Worm (Caenorhabditis elegans) whole organism, L2 larva: ENCODE measurements around the gene srr-4.
A peak's percentile ranks its signal among the peaks of the same experiment; 100 is the strongest.
"Not testable (repeated sequence)": the region's sequence is repeated elsewhere in the genome, so short reads cannot be mapped to it uniquely, and the experiment has no call there.

Experiments
- C34F6.9 ChIP-seq: fragments of 150-350 bp; optimal IDR thresholded peaks from 2 replicates; lab custom pipeline; 2014; ENCODE audit warnings: missing biosample characterization, missing genetic modification characterization
- F13H6.1 ChIP-seq: sonication (generic microtip); optimal IDR thresholded peaks from 2 replicates; lab custom pipeline; 2016; ENCODE audit warnings: missing genetic modification characterization, missing compliant biosample characterization
- R02D3.7 ChIP-seq: fragments of 150-350 bp; optimal IDR thresholded peaks from 2 replicates; lab custom pipeline; 2014; ENCODE audit warnings: missing biosample characterization, missing genetic modification characterization
- Y55F3AM.14 ChIP-seq: fragments of 200-800 bp; sonication (Bioruptor generic); optimal IDR thresholded peaks from 2 replicates; lab custom pipeline; 2018; ENCODE audit warnings: mild to moderate bottlenecking, missing genetic modification characterization, missing compliant biosample characterization
- ZK546.5 ChIP-seq: sonication (generic microtip); optimal IDR thresholded peaks from 2 replicates; lab custom pipeline; 2017; ENCODE audit warnings: missing biosample characterization, missing genetic modification characterization
- alr-1 ChIP-seq: fragments of 150-350 bp; optimal IDR thresholded peaks from 2 replicates; lab custom pipeline; 2014; ENCODE audit warnings: missing biosample characterization, missing genetic modification characterization
- aly-2 ChIP-seq: fragments of 150-350 bp; optimal IDR thresholded peaks from 2 replicates; lab custom pipeline; 2014; ENCODE audit warnings: missing biosample characterization, missing genetic modification characterization
- ama-1 ChIP-seq: fragments of 150-350 bp; optimal IDR thresholded peaks from 2 replicates; lab custom pipeline; 2018; ENCODE audit warnings: inconsistent platforms
- blmp-1 ChIP-seq: sonication (generic microtip); optimal IDR thresholded peaks from 2 replicates; lab custom pipeline; 2017; ENCODE audit warnings: missing genetic modification characterization, mild to moderate bottlenecking, missing compliant biosample characterization, antibody characterized with exemption, moderate library complexity; ENCODE audit not compliant: insufficient read depth
- ceh-16 ChIP-seq: fragments of 150-350 bp; optimal IDR thresholded peaks from 2 replicates; lab custom pipeline; 2014; ENCODE audit warnings: missing biosample characterization, missing genetic modification characterization
- ceh-82 ChIP-seq: fragments of 150-350 bp; optimal IDR thresholded peaks from 2 replicates; lab custom pipeline; 2014; ENCODE audit warnings: missing biosample characterization, missing genetic modification characterization
- crh-2 ChIP-seq: sonication (generic microtip); optimal IDR thresholded peaks from 2 replicates; lab custom pipeline; 2017; ENCODE audit warnings: missing biosample characterization, missing genetic modification characterization
- dmd-4 ChIP-seq: sonication (generic microtip); optimal IDR thresholded peaks from 2 replicates; lab custom pipeline; 2017; ENCODE audit warnings: missing biosample characterization, missing genetic modification characterization
- egl-27 ChIP-seq: sonication (generic microtip); optimal IDR thresholded peaks from 3 replicates; lab custom pipeline; 2017; ENCODE audit warnings: missing biosample characterization, missing genetic modification reagents, missing genetic modification characterization
- elt-1 ChIP-seq: fragments of 150-350 bp; optimal IDR thresholded peaks from 2 replicates; lab custom pipeline; 2014; ENCODE audit warnings: missing biosample characterization, missing genetic modification characterization
- elt-3 ChIP-seq: sonication (generic microtip); optimal IDR thresholded peaks from 2 replicates; lab custom pipeline; 2017; ENCODE audit warnings: missing biosample characterization, missing genetic modification characterization
- fos-1 ChIP-seq: fragments of 150-350 bp; optimal IDR thresholded peaks from 2 replicates; lab custom pipeline; 2014; ENCODE audit warnings: missing biosample characterization, missing genetic modification characterization
- gmeb-1 ChIP-seq: fragments of 150-350 bp; optimal IDR thresholded peaks from 2 replicates; lab custom pipeline; 2014; ENCODE audit warnings: missing biosample characterization, missing genetic modification characterization
- lin-11 ChIP-seq: fragments of 150-350 bp; sonication (generic microtip); optimal IDR thresholded peaks from 2 replicates; lab custom pipeline; 2014; ENCODE audit warnings: missing biosample characterization, missing genetic modification characterization, inconsistent platforms, mixed read lengths
- lin-13 ChIP-seq: fragments of 150-350 bp; optimal IDR thresholded peaks from 2 replicates; lab custom pipeline; 2014; ENCODE audit warnings: missing biosample characterization, missing genetic modification reagents, missing genetic modification characterization
- lin-39 ChIP-seq: fragments of 150-350 bp; optimal IDR thresholded peaks from 2 replicates; lab custom pipeline; 2014; ENCODE audit warnings: missing biosample characterization, missing genetic modification reagents, missing genetic modification characterization
- lsy-2 ChIP-seq, 2 experiments: fragments of 150-350 bp in 1 of 2; sonication (generic microtip) in 1 of 2; optimal IDR thresholded peaks; 2 replicates each; lab custom pipeline; 2014 to 2017; ENCODE audit warnings: missing biosample characterization in 2 of 2, missing genetic modification characterization in 2 of 2
- mab-5 ChIP-seq: fragments of 150-350 bp; optimal IDR thresholded peaks from 2 replicates; lab custom pipeline; 2014; ENCODE audit warnings: missing biosample characterization, missing genetic modification characterization
- mbf-1 ChIP-seq: sonication (generic microtip); optimal IDR thresholded peaks from 2 replicates; lab custom pipeline; 2017; ENCODE audit warnings: missing biosample characterization, missing genetic modification characterization
- mdl-1 ChIP-seq, 2 experiments: fragments of 150-350 bp in 1 of 2; sonication (generic microtip) in 1 of 2; optimal IDR thresholded peaks; 2 replicates each; lab custom pipeline; 2017; ENCODE audit warnings: missing biosample characterization in 2 of 2, missing genetic modification characterization in 2 of 2
- nhr-10 ChIP-seq: sonication (generic microtip); optimal IDR thresholded peaks from 2 replicates; lab custom pipeline; 2017; ENCODE audit warnings: missing biosample characterization, missing genetic modification characterization
- nhr-11 ChIP-seq: fragments of 150-350 bp; optimal IDR thresholded peaks from 2 replicates; lab custom pipeline; 2014; ENCODE audit warnings: missing biosample characterization, missing genetic modification characterization
- nhr-12 ChIP-seq: fragments of 150-350 bp; optimal IDR thresholded peaks from 2 replicates; lab custom pipeline; 2014; ENCODE audit warnings: missing biosample characterization, missing genetic modification characterization
- nhr-129 ChIP-seq: fragments of 150-350 bp; optimal IDR thresholded peaks from 2 replicates; lab custom pipeline; 2014; ENCODE audit warnings: missing biosample characterization, missing genetic modification characterization
- nhr-21 ChIP-seq: fragments of 150-350 bp; optimal IDR thresholded peaks from 2 replicates; lab custom pipeline; 2014; ENCODE audit warnings: missing biosample characterization, missing genetic modification characterization
- nhr-23 ChIP-seq: fragments of 150-350 bp; optimal IDR thresholded peaks from 2 replicates; lab custom pipeline; 2014; ENCODE audit warnings: missing biosample characterization, missing genetic modification reagents, missing genetic modification characterization
- nhr-237 ChIP-seq: fragments of 150-350 bp; optimal IDR thresholded peaks from 2 replicates; lab custom pipeline; 2014; ENCODE audit warnings: missing biosample characterization, missing genetic modification characterization
- nhr-25 ChIP-seq: fragments of 150-350 bp; sonication (generic microtip); optimal IDR thresholded peaks from 3 replicates; lab custom pipeline; 2014; ENCODE audit warnings: missing biosample characterization, missing genetic modification characterization
- nhr-6 ChIP-seq: fragments of 150-350 bp; optimal IDR thresholded peaks from 2 replicates; lab custom pipeline; 2014; ENCODE audit warnings: missing biosample characterization, missing genetic modification characterization
- nhr-77 ChIP-seq: fragments of 150-350 bp; optimal IDR thresholded peaks from 2 replicates; lab custom pipeline; 2014; ENCODE audit warnings: missing biosample characterization, missing genetic modification characterization
- peb-1 ChIP-seq: fragments of 150-350 bp; optimal IDR thresholded peaks from 2 replicates; lab custom pipeline; 2014; ENCODE audit warnings: missing biosample characterization, missing genetic modification characterization
- sem-4 ChIP-seq: fragments of 150-350 bp; optimal IDR thresholded peaks from 2 replicates; lab custom pipeline; 2014; ENCODE audit warnings: missing biosample characterization, missing genetic modification reagents, missing genetic modification characterization
- skn-1 ChIP-seq: sonication (generic microtip); optimal IDR thresholded peaks from 2 replicates; lab custom pipeline; 2017; ENCODE audit warnings: missing biosample characterization, missing genetic modification characterization
- sma-3 ChIP-seq: sonication (generic microtip); optimal IDR thresholded peaks from 2 replicates; lab custom pipeline; 2016; ENCODE audit warnings: missing genetic modification reagents, missing genetic modification characterization, missing compliant biosample characterization
- sma-9 ChIP-seq, 2 experiments: fragments of 150-350 bp in 1 of 2; sonication (generic microtip) in 1 of 2; optimal IDR thresholded peaks; 2 replicates each; lab custom pipeline; 2014 to 2016; ENCODE audit warnings: missing genetic modification characterization in 2 of 2, mild to moderate bottlenecking in 1 of 2, missing biosample characterization in 1 of 2, missing compliant biosample characterization in 1 of 2, missing genetic modification reagents in 1 of 2, moderate library complexity in 1 of 2
- snpc-4 ChIP-seq: fragments of 150-350 bp; optimal IDR thresholded peaks from 2 replicates; lab custom pipeline; 2014; ENCODE audit warnings: missing biosample characterization, missing genetic modification characterization
- unc-39 ChIP-seq: fragments of 150-350 bp; optimal IDR thresholded peaks from 2 replicates; lab custom pipeline; 2014; ENCODE audit warnings: missing biosample characterization, missing genetic modification characterization
- unc-55 ChIP-seq: fragments of 150-350 bp; sonication (generic microtip); optimal IDR thresholded peaks from 3 replicates; lab custom pipeline; 2014; ENCODE audit warnings: missing biosample characterization, missing genetic modification reagents, missing genetic modification characterization
- unc-62 ChIP-seq: fragments of 150-350 bp; optimal IDR thresholded peaks from 2 replicates; lab custom pipeline; 2014; ENCODE audit warnings: missing biosample characterization, missing genetic modification reagents, missing genetic modification characterization
- zag-1 ChIP-seq: fragments of 150-350 bp; optimal IDR thresholded peaks from 2 replicates; lab custom pipeline; 2014; ENCODE audit warnings: missing biosample characterization, missing genetic modification characterization
- ztf-1 ChIP-seq: fragments of 200-800 bp; sonication (Bioruptor generic); conservative IDR thresholded peaks from 2 replicates; pipeline ENCODE4 v1.3.6; 2022; ENCODE audit warnings: missing genetic modification characterization, missing compliant biosample characterization
- ztf-11 ChIP-seq: sonication (generic microtip); optimal IDR thresholded peaks from 2 replicates; lab custom pipeline; 2017; ENCODE audit warnings: missing biosample characterization, missing genetic modification characterization
- ztf-4 ChIP-seq: fragments of 150-350 bp; optimal IDR thresholded peaks from 2 replicates; lab custom pipeline; 2014; ENCODE audit warnings: missing biosample characterization, missing genetic modification characterization

Gene srr-4

ce11 chrV:5047230-5047629 is 28.2 kb downstream of the srr-4 start:
- TF ChIP-seq sma-9 (GFP tag; optimal IDR thresholded peaks at IDR 0.05; lab: Kevin White, UChicago): peak; percentile 33
- not testable (repeated sequence) for TF ChIP-seq sma-9 (tag; optimal IDR thresholded peaks at IDR 0.05; lab: Kevin White, UChicago)

ce11 chrV:5049333-5049942 is 30.4 kb downstream of the srr-4 start, which contains the start of the genes pqn-51 and K11D12.14:
TSS of gene pqn-51 (plus strand) at chrV:5049607.
TSS of gene K11D12.14 (plus strand) at chrV:5049636.
- peak; percentile 86 for TF ChIP-seq egl-27
- TF ChIP-seq elt-1 (tag; lab: Kevin White, UChicago): no peak
- TF ChIP-seq C34F6.9: peak; percentile 96
- peak; percentile 97 for TF ChIP-seq nhr-129 (tag; lab: Kevin White, UChicago)
- TF ChIP-seq peb-1 (tag; lab: Kevin White, UChicago): no peak
- peak; percentile 48 for TF ChIP-seq ceh-16
- TF ChIP-seq nhr-25 (tag; lab: Kevin White, UChicago): peak; percentile 90
- TF ChIP-seq unc-39 (tag; lab: Kevin White, UChicago): no peak
- TF ChIP-seq mdl-1 (tag; optimal IDR thresholded peaks at IDR 0.05; lab: Kevin White, UChicago): peak in 1 of 2 experiments; percentile 59
- TF ChIP-seq ztf-1 (GFP tag; lab: Robert Waterston, UW): no peak
- peak; percentile 92 for TF ChIP-seq fos-1 (tag; lab: Kevin White, UChicago)
- TF ChIP-seq gmeb-1 (tag; lab: Kevin White, UChicago): peak; percentile 92
- peak; percentile 35 for TF ChIP-seq unc-62
- TF ChIP-seq sem-4 (tag; lab: Kevin White, UChicago): peak; percentile 90
- TF ChIP-seq nhr-11 (tag; lab: Kevin White, UChicago): no peak
- no peak for TF ChIP-seq nhr-77 (tag; lab: Kevin White, UChicago)
- TF ChIP-seq lin-11 (tag; lab: Kevin White, UChicago): peak; percentile 92
- peak; percentile 95 for TF ChIP-seq sma-3 (GFP tag; lab: Kevin White, UChicago)
- TF ChIP-seq mbf-1 (tag; lab: Kevin White, UChicago): no peak
- TF ChIP-seq nhr-10 (tag; lab: Kevin White, UChicago): peak; percentile 15
- TF ChIP-seq R02D3.7 (tag; lab: Kevin White, UChicago): peak; percentile 1
- peak; percentile 89 for TF ChIP-seq ztf-4 (tag; lab: Kevin White, UChicago)
- TF ChIP-seq alr-1 (tag; lab: Kevin White, UChicago): no peak
- peak; percentile 98 for TF ChIP-seq Y55F3AM.14 (GFP tag; lab: Kevin White, UChicago)
- TF ChIP-seq nhr-12 (tag; lab: Kevin White, UChicago): no peak
- peak; percentile 98 for TF ChIP-seq ama-1
- peak; percentile 98 for TF ChIP-seq F13H6.1 (tag; lab: Kevin White, UChicago)
- TF ChIP-seq lin-13 (GFP tag; lab: Kevin White, UChicago): peak; percentile 87
- no peak for TF ChIP-seq lin-39
- TF ChIP-seq mab-5 (tag; lab: Kevin White, UChicago): peak; percentile 64
- no peak for TF ChIP-seq nhr-23 (tag; lab: Kevin White, UChicago)
- TF ChIP-seq snpc-4 (tag; lab: Kevin White, UChicago): peak; percentile 81
- TF ChIP-seq crh-2 (tag; lab: Kevin White, UChicago): peak; percentile 95
- peak; percentile 95 for TF ChIP-seq ZK546.5 (tag; lab: Kevin White, UChicago)
- peak; percentile 91 for TF ChIP-seq unc-55 (GFP tag; lab: Kevin White, UChicago)
- TF ChIP-seq dmd-4 (tag; lab: Kevin White, UChicago): no peak
- peak; percentile 68 for TF ChIP-seq zag-1
- TF ChIP-seq sma-9 (GFP tag; optimal IDR thresholded peaks at IDR 0.05; lab: Kevin White, UChicago): peak; percentile 90
- peak; percentile 47 for TF ChIP-seq sma-9 (tag; optimal IDR thresholded peaks at IDR 0.05; lab: Kevin White, UChicago)
- peak; percentile 94 for TF ChIP-seq nhr-21 (tag; lab: Kevin White, UChicago)
- peak; percentile 40 for TF ChIP-seq ceh-82 (tag; lab: Kevin White, UChicago)
- no peak for TF ChIP-seq elt-3 (tag; lab: Kevin White, UChicago)
- TF ChIP-seq aly-2 (tag; lab: Kevin White, UChicago): no peak
- no peak for TF ChIP-seq ztf-11
- TF ChIP-seq nhr-6 (tag; lab: Kevin White, UChicago): peak; percentile 88
- peak; percentile 79 for TF ChIP-seq blmp-1 (tag; lab: Kevin White, UChicago)
- no peak for TF ChIP-seq skn-1 (tag; lab: Kevin White, UChicago)
- TF ChIP-seq lsy-2 (tag; optimal IDR thresholded peaks at IDR 0.05; lab: Kevin White, UChicago): peak; percentile 79 to 93
- peak; percentile 61 for TF ChIP-seq nhr-237
- TF ChIP-seq, all 48 proteins: peak for 32
